Fruit fly (Drosophila melanogaster) whole organism, pupa: ENCODE data around the gene spg.

Experiments
- CG12605 ChIP-seq: fragments of 200-800 bp; sonication (Bioruptor generic); IDR thresholded peaks from 2 replicates; pipeline ENCODE4 v1.3.6; 2022; ENCODE audit warnings: missing biosample characterization, missing genetic modification characterization
- CG13204 ChIP-seq: fragments of 200-800 bp; sonication (Bioruptor generic); optimal IDR thresholded peaks from 2 replicates; lab custom pipeline; 2018; ENCODE audit warnings: missing biosample characterization, mild to moderate bottlenecking, missing genetic modification characterization, moderate library complexity
- CG14655 ChIP-seq: fragments of 200-800 bp; sonication (Bioruptor generic); optimal IDR thresholded peaks from 3 replicates; lab custom pipeline; 2017; ENCODE audit warnings: mild to moderate bottlenecking, missing biosample characterization, missing genetic modification reagents, missing genetic modification characterization
- CG15710 ChIP-seq: fragments of 200-800 bp; sonication (Bioruptor generic); optimal IDR thresholded peaks from 2 replicates; lab custom pipeline; 2018; ENCODE audit warnings: missing biosample characterization, mild to moderate bottlenecking, missing genetic modification characterization, moderate library complexity
- CG34367 ChIP-seq: fragments of 200-800 bp; sonication (Bioruptor generic); optimal IDR thresholded peaks from 2 replicates; lab custom pipeline; 2018; ENCODE audit warnings: missing biosample characterization, mild to moderate bottlenecking, missing genetic modification characterization
- CG8159 ChIP-seq: fragments of 200-800 bp; sonication (Bioruptor generic); optimal IDR thresholded peaks from 3 replicates; lab custom pipeline; 2018; ENCODE audit warnings: missing biosample characterization, mild to moderate bottlenecking, missing genetic modification characterization, moderate library complexity
- CG8301 ChIP-seq: fragments of 200-800 bp; sonication (Bioruptor generic); optimal IDR thresholded peaks from 2 replicates; lab custom pipeline; 2018; ENCODE audit warnings: missing biosample characterization, mild to moderate bottlenecking, missing genetic modification characterization
- Pif1A ChIP-seq: fragments of 200-800 bp; sonication (Bioruptor generic); optimal IDR thresholded peaks from 3 replicates; lab custom pipeline; 2016; ENCODE audit warnings: missing biosample characterization, missing genetic modification characterization
- Pif1B ChIP-seq: fragments of 200-800 bp; sonication (Bioruptor generic); optimal IDR thresholded peaks from 3 replicates; lab custom pipeline; 2016; ENCODE audit warnings: missing biosample characterization, missing genetic modification characterization
- fd96Ca ChIP-seq: fragments of 200-800 bp; sonication (Bioruptor generic); IDR thresholded peaks from 3 replicates; pipeline ENCODE4 v1.3.6; 2022; ENCODE audit warnings: missing biosample characterization, missing genetic modification characterization
- rn ChIP-seq: fragments of 200-800 bp; sonication (Bioruptor generic); IDR thresholded peaks from 2 replicates; pipeline ENCODE4 v1.3.6; 2022; ENCODE audit warnings: missing biosample characterization, missing genetic modification characterization

DNA sequence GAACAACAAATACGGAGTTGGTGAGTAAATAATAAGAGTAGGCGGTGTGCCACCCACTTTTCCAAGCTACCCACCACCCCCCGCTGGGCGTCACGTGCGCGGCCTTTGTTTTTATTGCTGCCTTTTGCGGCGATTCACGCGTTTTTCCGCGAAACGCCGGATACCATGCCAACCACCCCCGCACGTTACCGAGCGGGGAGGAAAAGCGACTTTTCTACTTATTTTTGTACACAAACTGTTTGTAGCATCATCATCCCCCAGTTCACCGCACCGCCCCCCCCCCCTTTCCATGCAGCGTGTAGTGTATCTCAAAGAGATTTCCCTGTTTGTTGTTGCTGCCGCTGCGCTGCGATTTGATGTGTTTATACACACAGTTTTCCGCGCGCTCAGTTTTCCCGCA lies 911 bp downstream of the spg start:
- no peak for TF ChIP-seq fd96Ca
- no peak for TF ChIP-seq CG14655
- no peak for TF ChIP-seq CG12605
- TF ChIP-seq rn (GFP tag; lab: Robert Waterston, UW) = no peak
- no peak for TF ChIP-seq Pif1A (GFP tag; lab: Kevin White, UChicago)
- no peak for TF ChIP-seq CG34367
- TF ChIP-seq Pif1B (GFP tag; lab: Kevin White, UChicago) = no peak
- no peak for TF ChIP-seq CG8159 (tag; lab: Kevin White, UChicago)
- TF ChIP-seq CG13204 (GFP tag; lab: Kevin White, UChicago) = no peak
- no peak for TF ChIP-seq CG15710 (tag; lab: Kevin White, UChicago)
- TF ChIP-seq CG8301 (tag; lab: Kevin White, UChicago) = no peak
